Fruit fly (Drosophila melanogaster): ENCODE data around the gene CG16710.

dm6 chr3R:23729632-23730471 is 47.5 kb downstream of the CG16710 start:
- TF ChIP-seq CTCF (optimal IDR thresholded peaks at IDR 0.05) (no peak), CG8478 (optimal IDR thresholded peaks at IDR 0.05) (no peak)

All from S2 (cell line).